Worm (Caenorhabditis elegans): ENCODE results near the gene F26F12.5.

ce11 chrV:5840939-5841338, 24.0 kb downstream of the F26F12.5 start:
- TF ChIP-seq nhr-77 (tag; optimal IDR thresholded peaks at IDR 0.05), result no peak
- TF ChIP-seq mdl-1 (tag; optimal IDR thresholded peaks at IDR 0.05), result no peak
- no peak for TF ChIP-seq mbf-1 (tag; optimal IDR thresholded peaks at IDR 0.05)
- TF ChIP-seq lsy-2 (tag; optimal IDR thresholded peaks at IDR 0.05), result no peak
- no peak for TF ChIP-seq ama-1 (optimal IDR thresholded peaks at IDR 0.05)
- TF ChIP-seq alr-1 (tag; optimal IDR thresholded peaks at IDR 0.05), result no peak
- no peak for TF ChIP-seq unc-62 (GFP tag; optimal IDR thresholded peaks at IDR 0.05)
- TF ChIP-seq ztf-11 (tag; optimal IDR thresholded peaks at IDR 0.05), result no peak
- TF ChIP-seq mab-5 (tag; optimal IDR thresholded peaks at IDR 0.05), result no peak
- no peak for TF ChIP-seq aly-2 (tag; optimal IDR thresholded peaks at IDR 0.05)
- no peak for TF ChIP-seq lin-13 (GFP tag; optimal IDR thresholded peaks at IDR 0.05)
- no peak for TF ChIP-seq ceh-16 (tag; optimal IDR thresholded peaks at IDR 0.05)
- TF ChIP-seq nhr-12 (tag; optimal IDR thresholded peaks at IDR 0.05), result no peak
